Fruit fly (Drosophila melanogaster) whole organism, embryonic: Measurements from ENCODE around the gene Gr39a.
A peak's percentile ranks its signal among the peaks of the same experiment; 100 is the strongest.

Source experiments
- BtbVII ChIP-seq: fragments of 200-800 bp; sonication (Bioruptor generic); optimal IDR thresholded peaks from 3 replicates; lab custom pipeline; 2017; ENCODE audit warnings: missing biosample characterization, mild to moderate bottlenecking, missing genetic modification characterization
- CG10147 ChIP-seq: fragments of 200-800 bp; sonication (Bioruptor generic); optimal IDR thresholded peaks from 2 replicates; lab custom pipeline; 2019; ENCODE audit warnings: missing biosample characterization, mild to moderate bottlenecking, missing genetic modification characterization, moderate library complexity
- CG10431 ChIP-seq: fragments of 200-800 bp; sonication (Bioruptor generic); optimal IDR thresholded peaks from 3 replicates; lab custom pipeline; 2018; ENCODE audit warnings: missing biosample characterization, mild to moderate bottlenecking, missing genetic modification characterization
- CG10462 ChIP-seq: fragments of 200-800 bp; sonication (Bioruptor generic); optimal IDR thresholded peaks from 2 replicates; lab custom pipeline; 2016; ENCODE audit warnings: missing biosample characterization, missing genetic modification characterization
- CG12391 ChIP-seq: fragments of 200-800 bp; sonication (Bioruptor generic); optimal IDR thresholded peaks from 3 replicates; lab custom pipeline; 2018; ENCODE audit warnings: missing biosample characterization, mild to moderate bottlenecking, missing genetic modification characterization, moderate library complexity
- CG13123 ChIP-seq: fragments of 200-800 bp; sonication (Bioruptor generic); optimal IDR thresholded peaks from 2 replicates; lab custom pipeline; 2016; ENCODE audit warnings: missing biosample characterization, missing genetic modification characterization
- CG13296 ChIP-seq: fragments of 200-800 bp; sonication (Bioruptor generic); optimal IDR thresholded peaks from 3 replicates; lab custom pipeline; 2018; ENCODE audit warnings: missing biosample characterization, mild to moderate bottlenecking, missing genetic modification characterization
- CG15269 ChIP-seq: fragments of 200-800 bp; sonication (Bioruptor generic); optimal IDR thresholded peaks from 2 replicates; lab custom pipeline; 2018; ENCODE audit warnings: missing biosample characterization, mild to moderate bottlenecking, missing genetic modification characterization, moderate library complexity
- CG16779 ChIP-seq: fragments of 200-800 bp; sonication (Bioruptor generic); IDR thresholded peaks from 2 replicates; pipeline ENCODE4 v1.3.6; 2022; ENCODE audit warnings: missing biosample characterization, missing genetic modification characterization
- CG18599 ChIP-seq: fragments of 200-800 bp; sonication (Bioruptor generic); optimal IDR thresholded peaks from 3 replicates; lab custom pipeline; 2017; ENCODE audit warnings: missing biosample characterization, missing genetic modification characterization, mild to moderate bottlenecking, moderate library complexity, missing genetic modification reagents
- CG2199 ChIP-seq: fragments of 200-800 bp; sonication (Bioruptor generic); IDR thresholded peaks from 3 replicates; pipeline ENCODE4 v1.3.6; 2022; ENCODE audit warnings: missing biosample characterization, missing genetic modification characterization
- CG3163 ChIP-seq: fragments of 200-800 bp; sonication (Bioruptor generic); optimal IDR thresholded peaks from 3 replicates; lab custom pipeline; 2016; ENCODE audit warnings: missing biosample characterization, missing genetic modification characterization
- CG32767 ChIP-seq: fragments of 200-800 bp; sonication (Bioruptor generic); IDR thresholded peaks from 2 replicates; pipeline ENCODE4 v1.3.6; 2022; ENCODE audit warnings: missing biosample characterization, missing genetic modification characterization
- CG33557 ChIP-seq: fragments of 200-800 bp; sonication (Bioruptor generic); optimal IDR thresholded peaks from 2 replicates; lab custom pipeline; 2019; ENCODE audit warnings: missing biosample characterization, mild to moderate bottlenecking, missing genetic modification characterization, moderate library complexity
- CG43689 ChIP-seq: fragments of 200-800 bp; sonication (Bioruptor generic); IDR thresholded peaks from 2 replicates; pipeline ENCODE4 v1.3.6; 2022; ENCODE audit warnings: missing biosample characterization, missing genetic modification characterization
- CG4854 ChIP-seq: fragments of 200-800 bp; sonication (Bioruptor generic); optimal IDR thresholded peaks from 2 replicates; lab custom pipeline; 2016; ENCODE audit warnings: missing biosample characterization, missing genetic modification characterization, inconsistent platforms
- CG8388 ChIP-seq: fragments of 200-800 bp; sonication (Bioruptor generic); optimal IDR thresholded peaks from 2 replicates; lab custom pipeline; 2019; ENCODE audit warnings: missing biosample characterization, mild to moderate bottlenecking, missing genetic modification characterization, moderate library complexity
- CG9437 ChIP-seq: fragments of 200-800 bp; sonication (Bioruptor generic); optimal IDR thresholded peaks from 2 replicates; lab custom pipeline; 2018; ENCODE audit warnings: missing biosample characterization, mild to moderate bottlenecking, missing genetic modification characterization
- E2f2 ChIP-seq: fragments of 200-800 bp; sonication (Bioruptor generic); IDR thresholded peaks from 2 replicates; pipeline ENCODE4 v1.3.6; 2022; ENCODE audit warnings: missing biosample characterization, missing genetic modification characterization
- Elba2 ChIP-seq: fragments of 200-800 bp; sonication (Bioruptor generic); optimal IDR thresholded peaks from 3 replicates; lab custom pipeline; 2016; ENCODE audit warnings: missing biosample characterization, missing genetic modification characterization
- Ets65A ChIP-seq: fragments of 200-800 bp; sonication (Bioruptor generic); peaks from one replicate; lab custom pipeline; 2016; ENCODE audit warnings: missing biosample characterization, missing genetic modification characterization
- Fer3 ChIP-seq: fragments of 200-800 bp; sonication (Bioruptor generic); optimal IDR thresholded peaks from 2 replicates; lab custom pipeline; 2018; ENCODE audit warnings: missing biosample characterization, mild to moderate bottlenecking, missing genetic modification characterization, moderate library complexity
- H15 ChIP-seq: fragments of 200-800 bp; sonication (Bioruptor generic); IDR thresholded peaks from 3 replicates; pipeline ENCODE4 v1.3.6; 2022; ENCODE audit warnings: missing biosample characterization, missing genetic modification characterization
- H2.0 ChIP-seq: fragments of 200-800 bp; sonication (Bioruptor generic); IDR thresholded peaks from 2 replicates; pipeline ENCODE4 v1.3.6; 2022; ENCODE audit warnings: missing biosample characterization, missing genetic modification characterization
- MBD-R2 ChIP-seq: fragments of 200-800 bp; sonication (Bioruptor generic); IDR thresholded peaks from 2 replicates; pipeline ENCODE4 v1.3.6; 2022; ENCODE audit warnings: missing biosample characterization, missing genetic modification characterization
- Neu2 ChIP-seq: fragments of 200-800 bp; sonication (Bioruptor generic); optimal IDR thresholded peaks from 3 replicates; lab custom pipeline; 2016; ENCODE audit warnings: missing biosample characterization, missing genetic modification characterization, borderline replicate concordance
- Rfx ChIP-seq: fragments of 200-800 bp; sonication (Bioruptor generic); IDR thresholded peaks from 2 replicates; pipeline ENCODE4 v1.3.6; 2022; ENCODE audit warnings: missing biosample characterization, missing genetic modification characterization
- Trl ChIP-seq, 3 experiments: fragments of >200 bp in 2 of 3; fragments of 200-800 bp in 1 of 3; sonication (Bioruptor generic) in 1 of 3; optimal IDR thresholded peaks; 2 replicates in 1 of 3; 3 replicates in 2 of 3; lab custom pipeline; 2016 to 2017; ENCODE audit warnings: missing biosample characterization in 1 of 3, missing genetic modification characterization in 1 of 3
- Vsx1 ChIP-seq: fragments of 200-800 bp; sonication (Bioruptor generic); optimal IDR thresholded peaks from 2 replicates; lab custom pipeline; 2017; ENCODE audit warnings: missing biosample characterization, mild to moderate bottlenecking, missing genetic modification characterization, missing genetic modification reagents
- al ChIP-seq: fragments of 200-800 bp; sonication (Bioruptor generic); IDR thresholded peaks from 2 replicates; pipeline ENCODE4 v1.3.6; 2022; ENCODE audit warnings: missing biosample characterization, missing genetic modification characterization
- aop ChIP-seq: fragments of 200-800 bp; sonication (Bioruptor generic); IDR thresholded peaks from 2 replicates; pipeline ENCODE4 v1.3.6; 2022; ENCODE audit warnings: missing biosample characterization, missing genetic modification characterization
- az2 ChIP-seq: fragments of 200-800 bp; sonication (Bioruptor generic); optimal IDR thresholded peaks from 3 replicates; lab custom pipeline; 2016; ENCODE audit warnings: missing biosample characterization, missing genetic modification characterization
- chif ChIP-seq, 2 experiments: fragments of 200-800 bp; sonication (Bioruptor generic); optimal IDR thresholded peaks; 3 replicates each; lab custom pipeline; 2016; ENCODE audit warnings: missing biosample characterization in 2 of 2, missing genetic modification characterization in 2 of 2
- chm ChIP-seq: fragments of 200-800 bp; sonication (Bioruptor generic); IDR thresholded peaks from 2 replicates; pipeline ENCODE4 v1.3.6; 2022; ENCODE audit warnings: missing biosample characterization, missing genetic modification characterization
- ci ChIP-seq: fragments of 200-800 bp; sonication (Bioruptor generic); IDR thresholded peaks from 3 replicates; pipeline ENCODE4 v1.3.6; 2022; ENCODE audit warnings: missing biosample characterization, missing genetic modification characterization
- cwo ChIP-seq: fragments of 200-800 bp; sonication (Bioruptor generic); optimal IDR thresholded peaks from 3 replicates; lab custom pipeline; 2017; ENCODE audit warnings: missing biosample characterization, missing genetic modification characterization, mild to moderate bottlenecking, moderate library complexity, missing genetic modification reagents
- dpn ChIP-seq, 2 experiments: fragments of 200-800 bp; sonication (Bioruptor generic); optimal IDR thresholded peaks; 3 replicates each; lab custom pipeline; 2016; ENCODE audit warnings: missing biosample characterization in 2 of 2, missing genetic modification characterization in 2 of 2
- dysf ChIP-seq: fragments of 200-800 bp; sonication (Bioruptor generic); IDR thresholded peaks from 3 replicates; pipeline ENCODE4 v1.3.6; 2022; ENCODE audit warnings: missing biosample characterization, missing genetic modification characterization
- fd102C ChIP-seq: fragments of 200-800 bp; sonication (Bioruptor generic); optimal IDR thresholded peaks from 2 replicates; lab custom pipeline; 2018; ENCODE audit warnings: missing biosample characterization, mild to moderate bottlenecking, missing genetic modification characterization, moderate library complexity
- fd3F ChIP-seq: fragments of 200-800 bp; sonication (Bioruptor generic); optimal IDR thresholded peaks from 2 replicates; lab custom pipeline; 2018; ENCODE audit warnings: missing biosample characterization, mild to moderate bottlenecking, missing genetic modification characterization, moderate library complexity
- h ChIP-seq: fragments of >200 bp; optimal IDR thresholded peaks from 2 replicates; lab custom pipeline; 2017
- ind ChIP-seq: fragments of 200-800 bp; sonication (Bioruptor generic); optimal IDR thresholded peaks from 3 replicates; lab custom pipeline; 2016; ENCODE audit warnings: missing biosample characterization, missing genetic modification characterization
- lab ChIP-seq: fragments of 200-800 bp; sonication (Bioruptor generic); optimal IDR thresholded peaks from 3 replicates; lab custom pipeline; 2017; ENCODE audit warnings: missing biosample characterization, missing genetic modification characterization, mild to moderate bottlenecking, moderate library complexity, missing genetic modification reagents
- ranshi ChIP-seq: fragments of 200-800 bp; sonication (Bioruptor generic); IDR thresholded peaks from 2 replicates; pipeline ENCODE4 v1.3.6; 2022; ENCODE audit warnings: missing biosample characterization, missing genetic modification characterization
- scrt ChIP-seq: fragments of 200-800 bp; sonication (Bioruptor generic); optimal IDR thresholded peaks from 2 replicates; lab custom pipeline; 2018; ENCODE audit warnings: missing biosample characterization, mild to moderate bottlenecking, missing genetic modification characterization, moderate library complexity
- sob ChIP-seq: fragments of 200-800 bp; sonication (Bioruptor generic); IDR thresholded peaks from 2 replicates; pipeline ENCODE4 v1.3.6; 2022; ENCODE audit warnings: missing biosample characterization, missing genetic modification characterization
- sr ChIP-seq: fragments of 200-800 bp; sonication (Bioruptor generic); IDR thresholded peaks from 3 replicates; pipeline ENCODE4 v1.3.6; 2022; ENCODE audit warnings: missing biosample characterization, missing genetic modification characterization
- tap ChIP-seq: fragments of 200-800 bp; optimal IDR thresholded peaks from 3 replicates; lab custom pipeline; 2019; ENCODE audit warnings: missing biosample characterization, mild to moderate bottlenecking, missing genetic modification characterization, moderate library complexity
- z ChIP-seq: fragments of 200-800 bp; sonication (Bioruptor generic); IDR thresholded peaks from 3 replicates; pipeline ENCODE4 v1.3.6; 2022; ENCODE audit warnings: missing biosample characterization, missing genetic modification characterization
- zen2 ChIP-seq: fragments of 200-800 bp; sonication (Bioruptor generic); IDR thresholded peaks from 3 replicates; pipeline ENCODE4 v1.3.6; 2022; ENCODE audit warnings: missing biosample characterization, missing genetic modification characterization; ENCODE audit not compliant: partially characterized antibody

Gr39a gene

dm6 chr2L:21262832-21263231 lies 27.7 kb upstream of the Gr39a start, which contains the start of gene CG8671 (continued):
- TF ChIP-seq CG10462 (GFP tag; lab: Kevin White, UChicago), result no peak
- TF ChIP-seq CG13123 (GFP tag; lab: Kevin White, UChicago), result no peak
- no peak for TF ChIP-seq fd3F
- no peak for TF ChIP-seq Trl (optimal IDR thresholded peaks at IDR 0.05; lab: Kevin White, UChicago)
- TF ChIP-seq Trl (GFP tag; optimal IDR thresholded peaks at IDR 0.05; lab: Kevin White, UChicago), result no peak
- no peak for TF ChIP-seq CG13296
- TF ChIP-seq chm (GFP tag; lab: Robert Waterston, UW), result no peak
- TF ChIP-seq MBD-R2, result peak; percentile 49
- no peak for TF ChIP-seq ind (GFP tag; lab: Kevin White, UChicago)
- no peak for TF ChIP-seq CG16779 (GFP tag; lab: Robert Waterston, UW)
- TF ChIP-seq CG33557 (GFP tag; lab: Kevin White, UChicago), result no peak
- TF ChIP-seq h (lab: Kevin White, UChicago), result no peak
- TF ChIP-seq ci (GFP tag; lab: Robert Waterston, UW), result no peak
- no peak for TF ChIP-seq ranshi
- TF ChIP-seq aop (GFP tag; lab: Robert Waterston, UW), result no peak
- no peak for TF ChIP-seq Fer3 (tag; lab: Kevin White, UChicago)
- TF ChIP-seq Ets65A (GFP tag; lab: Kevin White, UChicago), result peak; percentile 19
- TF ChIP-seq az2, result no peak
- no peak for TF ChIP-seq CG10147 (GFP tag; lab: Kevin White, UChicago)

dm6 chr2L:21263470-21264146 lies 26.9 kb upstream of the Gr39a start:
- TF ChIP-seq E2f2 (GFP tag; lab: Robert Waterston, UW) (peak; percentile 14; the same call in 1 of the 2 replicates), CG12391 (peak; percentile 26), CG32767 (GFP tag; lab: Robert Waterston, UW) (no peak), Elba2 (GFP tag; lab: Kevin White, UChicago) (no peak), dysf (GFP tag; lab: Robert Waterston, UW) (no peak), CG4854 (no peak), CG15269 (tag; lab: Kevin White, UChicago) (no peak), CG10147 (GFP tag; lab: Kevin White, UChicago) (no peak), Rfx (GFP tag; lab: Robert Waterston, UW) (no peak), scrt (GFP tag; lab: Kevin White, UChicago) (no peak), CG18599 (no peak), Vsx1 (GFP tag; lab: Kevin White, UChicago) (no peak), CG3163 (GFP tag; lab: Kevin White, UChicago) (no peak), al (GFP tag; lab: Robert Waterston, UW) (no peak), H15 (GFP tag; lab: Robert Waterston, UW) (no peak), CG2199 (GFP tag; lab: Robert Waterston, UW) (peak; percentile 74), sob (GFP tag; lab: Robert Waterston, UW) (no peak), dpn (GFP tag; optimal IDR thresholded peaks at IDR 0.05; lab: Kevin White, UChicago) (peak in 1 of 2 experiments; percentile 25), sr (GFP tag; lab: Robert Waterston, UW) (no peak), tap (tag; lab: Kevin White, UChicago) (no peak), Fer3 (tag; lab: Kevin White, UChicago) (no peak), CG8388 (GFP tag; lab: Kevin White, UChicago) (peak; percentile 31), BtbVII (no peak), fd102C (GFP tag; lab: Kevin White, UChicago) (no peak), cwo (GFP tag; lab: Kevin White, UChicago) (no peak), z (no peak), CG9437 (GFP tag; lab: Kevin White, UChicago) (peak; percentile 14), H2.0 (GFP tag; lab: Robert Waterston, UW) (no peak), Neu2 (no peak), chif (GFP tag; optimal IDR thresholded peaks at IDR 0.05; lab: Kevin White, UChicago) (no peak), CG10431 (no peak), zen2 (no peak), CG43689 (GFP tag; lab: Robert Waterston, UW) (no peak), lab (GFP tag; lab: Kevin White, UChicago) (peak; percentile 25), ranshi (no peak)
